Fruit fly (Drosophila melanogaster) Kc167 (cell line): ENCODE measurements around the gene CG13634.

Experiments used
- Myc ChIP-seq: fragments of >200 bp; optimal IDR thresholded peaks from 2 replicates; lab custom pipeline; 2017; ENCODE audit warnings: missing external identifiers
- Sin3A ChIP-seq: fragments of >200 bp; optimal IDR thresholded peaks from 2 replicates; lab custom pipeline; 2018; ENCODE audit warnings: missing external identifiers
- h ChIP-seq: fragments of >200 bp; optimal IDR thresholded peaks from 3 replicates; lab custom pipeline; 2018; ENCODE audit warnings: missing external identifiers
- insv ChIP-seq: fragments of >200 bp; optimal IDR thresholded peaks from 3 replicates; lab custom pipeline; 2018; ENCODE audit warnings: missing external identifiers
- psq ChIP-seq: fragments of >200 bp; optimal IDR thresholded peaks from 2 replicates; lab custom pipeline; 2017; ENCODE audit warnings: missing external identifiers
- ttk ChIP-seq: sonication (Bioruptor generic); optimal IDR thresholded peaks from 2 replicates; lab custom pipeline; 2017; ENCODE audit warnings: missing external identifiers

DNA sequence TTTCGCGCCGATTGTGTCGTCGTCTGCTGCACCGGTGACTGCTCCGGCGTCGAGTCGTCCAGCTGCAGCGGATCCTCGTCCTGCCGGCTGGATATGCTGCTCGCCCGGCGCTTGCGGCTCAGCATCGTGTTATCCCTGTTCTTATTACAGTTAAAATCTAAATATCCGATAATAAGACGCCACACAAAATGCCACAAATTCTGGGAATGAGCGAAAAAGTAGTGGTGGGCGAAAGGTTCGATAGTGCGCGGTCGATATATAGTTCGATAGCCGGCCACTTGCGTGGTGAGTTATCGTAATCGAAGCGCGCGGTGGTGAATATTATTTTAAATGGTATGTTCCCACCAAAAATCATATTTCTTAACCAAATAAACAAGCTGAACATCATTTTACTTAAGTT, 15.1 kb upstream of the CG13634 start, which contains the start of gene polybromo:
- TF ChIP-seq Sin3A (lab: Kevin White, UChicago) (no peak), Myc (lab: Kevin White, UChicago) (no peak), ttk (no peak), h (lab: Kevin White, UChicago) (no peak), psq (lab: Kevin White, UChicago) (no peak), insv (lab: Kevin White, UChicago) (no peak)
